Fruit fly (Drosophila melanogaster): ENCODE results near the gene CG14817.

CG14817 gene

dm6 chrX:1842875-1843274 lies 34.2 kb downstream of the CG14817 start:
- TF ChIP-seq CG17801 (GFP tag; optimal IDR thresholded peaks at IDR 0.05; ENCODE audit: partially characterized antibody), result peak; percentile 43

DNA sequence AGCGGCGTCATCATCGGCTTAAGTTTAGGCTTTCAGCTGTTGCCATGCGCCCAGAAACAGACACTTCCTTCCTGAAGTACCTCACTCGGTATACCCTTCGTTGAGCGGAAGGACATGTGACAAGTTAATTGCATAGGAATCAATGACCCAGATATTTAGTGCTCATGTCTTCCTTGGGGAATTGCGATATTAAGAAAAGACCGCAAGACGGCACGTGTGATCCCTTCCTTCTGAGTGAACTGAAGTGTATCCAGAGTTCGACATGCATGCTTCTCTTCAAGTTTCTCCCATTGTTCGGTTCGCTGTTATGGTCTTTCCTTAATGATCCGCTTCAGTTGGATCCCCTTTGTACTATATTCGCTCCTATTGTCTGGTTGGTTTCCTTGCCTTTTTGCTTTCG lies 36.5 kb downstream of the CG14817 start:
- TF ChIP-seq CG17801 (GFP tag; optimal IDR thresholded peaks at IDR 0.05; ENCODE audit: partially characterized antibody), result no peak

- TF ChIP-seq CG17801 (GFP tag; optimal IDR thresholded peaks at IDR 0.05; ENCODE audit: partially characterized antibody), result peak; percentile 74
Measured at dm6 chrX:1834702-1835376, 42.2 kb downstream of the CG14817 start.

DNA sequence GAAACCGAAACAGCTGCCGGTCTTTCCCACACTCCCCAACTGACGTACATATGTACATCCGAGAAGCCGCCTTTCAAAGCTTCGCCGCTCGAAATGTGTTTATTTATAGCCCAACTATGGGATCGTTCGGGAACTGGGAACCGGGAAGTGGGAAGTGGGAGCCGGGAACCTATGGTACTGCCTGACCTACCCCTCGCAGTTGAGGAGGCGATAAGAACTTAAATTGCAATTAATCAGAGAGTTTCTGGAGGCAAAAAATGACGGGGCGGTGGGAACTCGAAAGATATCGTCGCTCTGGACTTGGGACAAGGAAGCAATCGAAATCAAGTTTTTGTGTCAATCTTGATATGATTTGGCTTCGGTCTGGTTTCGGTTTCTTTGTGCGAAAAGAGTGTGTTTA lies 44.4 kb downstream of the CG14817 start:
- TF ChIP-seq CG17801 (GFP tag; optimal IDR thresholded peaks at IDR 0.05; ENCODE audit: partially characterized antibody), result no peak

DNA sequence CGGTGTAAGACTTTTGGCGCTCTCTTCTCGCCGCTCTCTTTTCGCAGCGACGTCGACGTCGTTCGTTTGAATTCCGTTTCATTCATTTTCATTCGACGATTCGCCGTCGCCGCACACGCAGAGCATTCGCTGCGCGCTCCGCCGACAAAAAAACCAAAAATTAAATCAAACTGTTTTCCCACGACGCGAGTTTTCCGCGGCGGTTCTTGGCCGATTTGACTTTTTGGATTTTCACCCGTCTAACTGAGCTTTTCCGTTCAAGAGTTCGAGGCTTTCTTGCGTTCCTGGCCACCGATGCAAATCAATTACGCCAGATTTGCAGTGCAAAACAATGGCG lies 45.9 kb downstream of the CG14817 start:
- no peak for TF ChIP-seq CG17801 (GFP tag; optimal IDR thresholded peaks at IDR 0.05; ENCODE audit: partially characterized antibody)

dm6 chrX:1830396-1831218 lies 46.5 kb downstream of the CG14817 start:
- TF ChIP-seq CG17801 (GFP tag; optimal IDR thresholded peaks at IDR 0.05; ENCODE audit: partially characterized antibody), result peak; percentile 98

DNA sequence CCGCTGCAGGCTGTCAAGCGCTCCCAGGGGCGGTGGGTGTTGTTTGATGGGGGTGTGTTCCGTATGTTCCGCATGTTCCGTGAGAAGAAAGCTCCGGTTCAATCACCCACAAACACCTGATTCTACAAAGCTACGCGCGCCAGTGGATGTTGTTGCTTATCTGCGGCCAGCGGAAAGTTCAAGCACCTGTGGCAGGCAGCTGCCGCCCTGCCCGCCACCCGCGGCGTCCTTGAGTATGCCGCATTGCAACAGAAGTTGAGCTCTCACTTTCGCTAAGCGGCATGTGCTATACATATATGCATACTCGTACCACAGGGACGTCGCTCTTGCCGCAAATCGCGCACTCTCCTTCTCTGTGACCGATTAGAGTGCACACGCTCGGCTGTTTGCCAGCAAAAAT lies 49.0 kb downstream of the CG14817 start:
- no peak for TF ChIP-seq CG17801 (GFP tag; optimal IDR thresholded peaks at IDR 0.05; ENCODE audit: partially characterized antibody)

All from ovary, adult (tissue).